Fruit fly (Drosophila melanogaster) whole organism, embryonic: ENCODE results near the gene CG15423.

Source experiments
- ATbp ChIP-seq: fragments of 200-800 bp; sonication (Bioruptor generic); optimal IDR thresholded peaks from 2 replicates; lab custom pipeline; 2017; ENCODE audit warnings: missing biosample characterization, mild to moderate bottlenecking, missing genetic modification characterization, missing genetic modification reagents
- Antp ChIP-seq: fragments of 200-800 bp; sonication (Bioruptor generic); optimal IDR thresholded peaks from 3 replicates; lab custom pipeline; 2016; ENCODE audit warnings: missing biosample characterization, missing genetic modification characterization
- Asciz ChIP-seq: fragments of 200-800 bp; sonication (Bioruptor generic); optimal IDR thresholded peaks from 2 replicates; lab custom pipeline; 2017; ENCODE audit warnings: missing biosample characterization, mild to moderate bottlenecking, missing genetic modification characterization, missing genetic modification reagents
- CG10274 ChIP-seq: fragments of 200-800 bp; sonication (Bioruptor generic); optimal IDR thresholded peaks from 3 replicates; lab custom pipeline; 2017; ENCODE audit warnings: missing biosample characterization, mild to moderate bottlenecking, missing genetic modification characterization
- CG11695 ChIP-seq: fragments of 200-800 bp; sonication (Bioruptor generic); IDR thresholded peaks from 3 replicates; pipeline ENCODE4 v1.3.6; 2022; ENCODE audit warnings: missing biosample characterization, missing genetic modification characterization
- CG12155 ChIP-seq: fragments of 200-800 bp; sonication (Bioruptor generic); optimal IDR thresholded peaks from 3 replicates; lab custom pipeline; 2016; ENCODE audit warnings: missing biosample characterization, missing genetic modification characterization
- CG12299 ChIP-seq: fragments of 200-800 bp; sonication (Bioruptor generic); optimal IDR thresholded peaks from 2 replicates; lab custom pipeline; 2018; ENCODE audit warnings: missing biosample characterization, mild to moderate bottlenecking, missing genetic modification characterization
- CG14965 ChIP-seq: fragments of 200-800 bp; sonication (Bioruptor generic); optimal IDR thresholded peaks from 2 replicates; lab custom pipeline; 2016; ENCODE audit warnings: missing biosample characterization, missing genetic modification characterization, borderline replicate concordance
- CG1529 ChIP-seq: fragments of 200-800 bp; sonication (Bioruptor generic); optimal IDR thresholded peaks from 3 replicates; lab custom pipeline; 2018; ENCODE audit warnings: missing biosample characterization, missing genetic modification characterization
- CG16815 ChIP-seq: fragments of 200-800 bp; sonication (Bioruptor generic); optimal IDR thresholded peaks from 3 replicates; lab custom pipeline; 2017; ENCODE audit warnings: missing biosample characterization, mild to moderate bottlenecking, missing genetic modification characterization
- CG17361 ChIP-seq: fragments of 200-800 bp; sonication (Bioruptor generic); IDR thresholded peaks from 3 replicates; pipeline ENCODE4 v1.3.6; 2022; ENCODE audit warnings: missing biosample characterization, missing genetic modification characterization
- CG2116 ChIP-seq: fragments of 200-800 bp; sonication (Bioruptor generic); optimal IDR thresholded peaks from 3 replicates; lab custom pipeline; 2018; ENCODE audit warnings: missing biosample characterization, mild to moderate bottlenecking, missing genetic modification characterization
- CG2120 ChIP-seq: fragments of 200-800 bp; sonication (Bioruptor generic); optimal IDR thresholded peaks from 3 replicates; lab custom pipeline; 2016; ENCODE audit warnings: missing biosample characterization, missing genetic modification characterization
- CG30431 ChIP-seq: fragments of 200-800 bp; sonication (Bioruptor generic); optimal IDR thresholded peaks from 2 replicates; lab custom pipeline; 2017; ENCODE audit warnings: missing biosample characterization, missing genetic modification characterization
- CG3838 ChIP-seq: fragments of 200-800 bp; sonication (Bioruptor generic); optimal IDR thresholded peaks from 3 replicates; lab custom pipeline; 2016; ENCODE audit warnings: missing biosample characterization, missing genetic modification characterization
- CG3995 ChIP-seq: fragments of 200-800 bp; sonication (Bioruptor generic); optimal IDR thresholded peaks from 3 replicates; lab custom pipeline; 2016; ENCODE audit warnings: missing biosample characterization, missing genetic modification characterization
- CG4328 ChIP-seq: fragments of 200-800 bp; sonication (Bioruptor generic); optimal IDR thresholded peaks from 3 replicates; lab custom pipeline; 2017; ENCODE audit warnings: missing biosample characterization, missing genetic modification reagents, missing genetic modification characterization
- CG4617 ChIP-seq: fragments of 200-800 bp; sonication (Bioruptor generic); optimal IDR thresholded peaks from 3 replicates; lab custom pipeline; 2016; ENCODE audit warnings: missing biosample characterization, missing genetic modification characterization, borderline replicate concordance
- CG8478 ChIP-seq: fragments of >200 bp; optimal IDR thresholded peaks from 2 replicates; lab custom pipeline; 2018
- CG9932 ChIP-seq: fragments of 200-800 bp; sonication (Bioruptor generic); IDR thresholded peaks from 2 replicates; pipeline ENCODE4 v1.3.6; 2022; ENCODE audit warnings: missing biosample characterization, missing genetic modification characterization
- CoRest ChIP-seq: fragments of 200-800 bp; sonication (Bioruptor generic); optimal IDR thresholded peaks from 3 replicates; lab custom pipeline; 2018; ENCODE audit warnings: missing biosample characterization, mild to moderate bottlenecking, missing genetic modification characterization, moderate library complexity
- Dll ChIP-seq: fragments of 200-800 bp; sonication (Bioruptor generic); IDR thresholded peaks from 4 replicates; pipeline ENCODE4 v1.3.6; 2022; ENCODE audit warnings: missing biosample characterization, missing genetic modification characterization; ENCODE audit not compliant: partially characterized antibody
- Doc2 ChIP-seq: fragments of 200-800 bp; sonication (Bioruptor generic); IDR thresholded peaks from 2 replicates; pipeline ENCODE4 v1.3.6; 2022; ENCODE audit warnings: missing biosample characterization, missing genetic modification characterization
- Ets97D ChIP-seq: fragments of 200-800 bp; sonication (Bioruptor generic); optimal IDR thresholded peaks from 3 replicates; lab custom pipeline; 2016; ENCODE audit warnings: missing biosample characterization, missing genetic modification characterization
- Fer2 ChIP-seq: fragments of 200-800 bp; sonication (Bioruptor generic); optimal IDR thresholded peaks from 2 replicates; lab custom pipeline; 2018; ENCODE audit warnings: missing biosample characterization, mild to moderate bottlenecking, missing genetic modification characterization, moderate library complexity
- Fer3 ChIP-seq: fragments of 200-800 bp; sonication (Bioruptor generic); optimal IDR thresholded peaks from 2 replicates; lab custom pipeline; 2018; ENCODE audit warnings: missing biosample characterization, mild to moderate bottlenecking, missing genetic modification characterization, moderate library complexity
- Gsc ChIP-seq: fragments of 200-800 bp; sonication (Bioruptor generic); IDR thresholded peaks from 2 replicates; pipeline ENCODE4 v1.3.6; 2022; ENCODE audit warnings: missing biosample characterization, missing genetic modification characterization
- HHEX ChIP-seq: fragments of 200-800 bp; sonication (Bioruptor generic); optimal IDR thresholded peaks from 3 replicates; lab custom pipeline; 2017; ENCODE audit warnings: missing biosample characterization, mild to moderate bottlenecking, missing genetic modification characterization, missing genetic modification reagents
- HLH4C ChIP-seq: fragments of 200-800 bp; sonication (Bioruptor generic); IDR thresholded peaks from 3 replicates; pipeline ENCODE4 v1.3.6; 2022; ENCODE audit warnings: missing biosample characterization, missing genetic modification characterization; ENCODE audit not compliant: partially characterized antibody
- Hand ChIP-seq: fragments of 200-800 bp; sonication (Bioruptor generic); optimal IDR thresholded peaks from 2 replicates; lab custom pipeline; 2017; ENCODE audit warnings: mild to moderate bottlenecking, missing biosample characterization, missing genetic modification reagents, missing genetic modification characterization
- HmgD ChIP-seq: fragments of 200-800 bp; sonication (Bioruptor generic); optimal IDR thresholded peaks from 3 replicates; lab custom pipeline; 2016; ENCODE audit warnings: missing biosample characterization, missing genetic modification characterization
- Hmr ChIP-seq: fragments of 200-800 bp; sonication (Bioruptor generic); optimal IDR thresholded peaks from 3 replicates; lab custom pipeline; 2017; ENCODE audit warnings: mild to moderate bottlenecking, missing biosample characterization, missing genetic modification reagents, missing genetic modification characterization
- Scr ChIP-seq: fragments of 200-800 bp; sonication (Bioruptor generic); IDR thresholded peaks from 2 replicates; pipeline ENCODE4 v1.3.6; 2022; ENCODE audit warnings: missing biosample characterization, missing genetic modification characterization; ENCODE audit not compliant: partially characterized antibody
- Sox100B ChIP-seq: fragments of 200-800 bp; sonication (Bioruptor generic); optimal IDR thresholded peaks from 3 replicates; lab custom pipeline; 2018; ENCODE audit warnings: missing biosample characterization, mild to moderate bottlenecking, missing genetic modification characterization
- Trl ChIP-seq, 3 experiments: fragments of >200 bp in 2 of 3; fragments of 200-800 bp in 1 of 3; sonication (Bioruptor generic) in 1 of 3; optimal IDR thresholded peaks; 2 replicates in 1 of 3; 3 replicates in 2 of 3; lab custom pipeline; 2016 to 2017; ENCODE audit warnings: missing biosample characterization in 1 of 3, missing genetic modification characterization in 1 of 3
- Xrp1 ChIP-seq: fragments of 200-800 bp; sonication (Bioruptor generic); IDR thresholded peaks from 2 replicates; pipeline ENCODE4 v1.3.6; 2022; ENCODE audit warnings: missing biosample characterization, missing genetic modification characterization
- bowl ChIP-seq: fragments of 200-800 bp; sonication (Bioruptor generic); IDR thresholded peaks from 2 replicates; pipeline ENCODE4 v1.3.6; 2022; ENCODE audit warnings: missing biosample characterization, missing genetic modification characterization
- chn ChIP-seq: fragments of 200-800 bp; sonication (Bioruptor generic); optimal IDR thresholded peaks from 2 replicates; lab custom pipeline; 2016; ENCODE audit warnings: missing biosample characterization, missing genetic modification characterization
- ci ChIP-seq: fragments of 200-800 bp; sonication (Bioruptor generic); IDR thresholded peaks from 3 replicates; pipeline ENCODE4 v1.3.6; 2022; ENCODE audit warnings: missing biosample characterization, missing genetic modification characterization
- danr ChIP-seq: fragments of 200-800 bp; sonication (Bioruptor generic); IDR thresholded peaks from 2 replicates; pipeline ENCODE4 v1.3.6; 2022; ENCODE audit warnings: missing biosample characterization, missing genetic modification characterization
- dm ChIP-seq: fragments of 200-800 bp; sonication (Bioruptor generic); optimal IDR thresholded peaks from 3 replicates; lab custom pipeline; 2016; ENCODE audit warnings: missing biosample characterization, missing genetic modification characterization
- eve ChIP-seq, 2 experiments: fragments of >200 bp; optimal IDR thresholded peaks; 2 replicates each; lab custom pipeline; 2017; ENCODE audit warnings: missing biosample characterization in 2 of 2, missing genetic modification characterization in 2 of 2
- fru ChIP-seq: fragments of >200 bp; optimal IDR thresholded peaks from 2 replicates; lab custom pipeline; 2017
- hbn ChIP-seq: fragments of 200-800 bp; sonication (Bioruptor generic); IDR thresholded peaks from 2 replicates; pipeline ENCODE4 v1.3.6; 2022; ENCODE audit warnings: missing biosample characterization, missing genetic modification characterization; ENCODE audit not compliant: partially characterized antibody
- peb ChIP-seq: fragments of 200-800 bp; sonication (Bioruptor generic); IDR thresholded peaks from 2 replicates; pipeline ENCODE4 v1.3.6; 2022; ENCODE audit warnings: missing biosample characterization, missing genetic modification characterization
- psq ChIP-seq: fragments of 200-800 bp; sonication (Bioruptor generic); optimal IDR thresholded peaks from 2 replicates; lab custom pipeline; 2017; ENCODE audit warnings: missing biosample characterization, missing genetic modification characterization
- pum ChIP-seq: fragments of 200-800 bp; sonication (Bioruptor generic); optimal IDR thresholded peaks from 2 replicates; lab custom pipeline; 2016; ENCODE audit warnings: missing biosample characterization, missing genetic modification characterization
- seq ChIP-seq: fragments of 200-800 bp; sonication (Bioruptor generic); IDR thresholded peaks from 2 replicates; pipeline ENCODE4 v1.3.6; 2022; ENCODE audit warnings: missing biosample characterization, missing genetic modification characterization
- ssp ChIP-seq: fragments of 200-800 bp; sonication (Bioruptor generic); IDR thresholded peaks from 2 replicates; pipeline ENCODE4 v1.3.6; 2022; ENCODE audit warnings: missing biosample characterization, missing genetic modification characterization
- tx ChIP-seq: fragments of 200-800 bp; sonication (Bioruptor generic); optimal IDR thresholded peaks from 2 replicates; lab custom pipeline; 2016; ENCODE audit warnings: missing biosample characterization, missing genetic modification characterization
- unc-4 ChIP-seq: fragments of 200-800 bp; sonication (Bioruptor generic); IDR thresholded peaks from 2 replicates; pipeline ENCODE4 v1.3.6; 2022; ENCODE audit warnings: missing biosample characterization, missing genetic modification characterization; ENCODE audit not compliant: partially characterized antibody
- zen ChIP-seq: fragments of 200-800 bp; sonication (Bioruptor generic); optimal IDR thresholded peaks from 3 replicates; lab custom pipeline; 2018; ENCODE audit warnings: missing biosample characterization, mild to moderate bottlenecking, missing genetic modification characterization, moderate library complexity

Gene CG15423

dm6 chr2L:4012089-4012488 lies 6.2 kb downstream of the CG15423 start (continued):
- TF ChIP-seq Xrp1 (GFP tag; lab: Robert Waterston, UW), result peak; percentile 29; the same call in 1 of the 2 replicates
- no peak for TF ChIP-seq hbn (GFP tag; lab: Robert Waterston, UW)
- no peak for TF ChIP-seq CG12155 (GFP tag; lab: Kevin White, UChicago)
- TF ChIP-seq Sox100B (GFP tag; lab: Kevin White, UChicago), result no peak
- TF ChIP-seq Trl (optimal IDR thresholded peaks at IDR 0.05; lab: Kevin White, UChicago), result no peak
- no peak for TF ChIP-seq Trl (GFP tag; optimal IDR thresholded peaks at IDR 0.05; lab: Kevin White, UChicago)
- no peak for TF ChIP-seq CG1529 (GFP tag; lab: Kevin White, UChicago)
- TF ChIP-seq Asciz (GFP tag; lab: Kevin White, UChicago), result no peak
- TF ChIP-seq danr (GFP tag; lab: Robert Waterston, UW), result no peak
- TF ChIP-seq fru (lab: Kevin White, UChicago), result no peak
- no peak for TF ChIP-seq eve (GFP tag; optimal IDR thresholded peaks at IDR 0.05; lab: Kevin White, UChicago)
- no peak for TF ChIP-seq CG4617 (GFP tag; lab: Kevin White, UChicago)
- no peak for TF ChIP-seq ssp (GFP tag; lab: Robert Waterston, UW)
- TF ChIP-seq ATbp (GFP tag; lab: Kevin White, UChicago), result no peak
- TF ChIP-seq seq (GFP tag; lab: Robert Waterston, UW), result no peak
- TF ChIP-seq Antp, result no peak
- TF ChIP-seq CG11695 (GFP tag; lab: Robert Waterston, UW), result no peak
- TF ChIP-seq bowl, result no peak
- no peak for TF ChIP-seq HHEX
- no peak for TF ChIP-seq Fer2
- TF ChIP-seq Fer3 (tag; lab: Kevin White, UChicago), result peak; percentile 19
- TF ChIP-seq CG2116 (GFP tag; lab: Kevin White, UChicago), result no peak
- TF ChIP-seq dm (GFP tag; lab: Kevin White, UChicago), result no peak
- no peak for TF ChIP-seq Hand (GFP tag; lab: Kevin White, UChicago)
- TF ChIP-seq CG30431 (GFP tag; lab: Kevin White, UChicago), result no peak
- no peak for TF ChIP-seq Doc2 (GFP tag; lab: Robert Waterston, UW)
- no peak for TF ChIP-seq Gsc
- no peak for TF ChIP-seq CG3838
- TF ChIP-seq HmgD (GFP tag; lab: Kevin White, UChicago), result no peak
- no peak for TF ChIP-seq CG8478 (lab: Kevin White, UChicago)
- TF ChIP-seq CG14965 (GFP tag; lab: Kevin White, UChicago), result no peak
- no peak for TF ChIP-seq psq (GFP tag; lab: Kevin White, UChicago)
- TF ChIP-seq CG16815 (GFP tag; lab: Kevin White, UChicago), result no peak
- TF ChIP-seq CG10274 (GFP tag; lab: Kevin White, UChicago), result no peak
- no peak for TF ChIP-seq CG3995 (GFP tag; lab: Kevin White, UChicago)
- no peak for TF ChIP-seq CG4328 (GFP tag; lab: Kevin White, UChicago)
- TF ChIP-seq chn (GFP tag; lab: Kevin White, UChicago), result no peak
- TF ChIP-seq pum (GFP tag; lab: Kevin White, UChicago), result no peak
- peak; percentile 23 for TF ChIP-seq CoRest (tag; lab: Kevin White, UChicago)
- no peak for TF ChIP-seq Ets97D (GFP tag; lab: Kevin White, UChicago)
- no peak for TF ChIP-seq Scr (GFP tag; lab: Robert Waterston, UW)
- TF ChIP-seq unc-4 (GFP tag; lab: Robert Waterston, UW), result no peak
- no peak for TF ChIP-seq peb (GFP tag; lab: Robert Waterston, UW)
- no peak for TF ChIP-seq tx (GFP tag; lab: Kevin White, UChicago)
- no peak for TF ChIP-seq HLH4C (GFP tag; lab: Robert Waterston, UW)
- TF ChIP-seq CG2120 (GFP tag; lab: Kevin White, UChicago), result peak; percentile 54
- TF ChIP-seq zen, result no peak
- peak; percentile 34; the same call in 1 of the 2 replicates for TF ChIP-seq CG9932
- TF ChIP-seq ci, result no peak
- TF ChIP-seq Dll, result no peak
- TF ChIP-seq CG12299, result no peak
- TF ChIP-seq CG17361 (GFP tag; lab: Robert Waterston, UW), result 0 out of 3 replicates have a peak, but pooled peaks have one; percentile 19
- peak; percentile 24 for TF ChIP-seq Hmr (GFP tag; lab: Kevin White, UChicago)
